Fruit fly (Drosophila melanogaster) whole organism: ENCODE measurements around the gene CG17929.

Source experiments
- CG8478 ChIP-seq: fragments of >200 bp; optimal IDR thresholded peaks from 2 replicates; lab custom pipeline; 2018; ENCODE audit warnings: inconsistent platforms
- Dll ChIP-seq: fragments of >200 bp; optimal IDR thresholded peaks from 2 replicates; lab custom pipeline; 2017
- EcR ChIP-seq, 2 experiments: fragments of >200 bp; optimal IDR thresholded peaks; 2 replicates each; lab custom pipeline; 2017; ENCODE audit warnings: missing biosample characterization in 2 of 2, missing genetic modification characterization in 2 of 2, missing genetic modification reagents in 2 of 2
- pan ChIP-seq: fragments of >200 bp; optimal IDR thresholded peaks from 2 replicates; lab custom pipeline; 2017
- psq ChIP-seq: fragments of >200 bp; optimal IDR thresholded peaks from 2 replicates; lab custom pipeline; 2017
- usp ChIP-seq: fragments of >200 bp; optimal IDR thresholded peaks from 2 replicates; lab custom pipeline; 2017; ENCODE audit warnings: missing biosample characterization, missing genetic modification characterization, mixed read lengths

Gene CG17929

dm6 chr3R:16356863-16357215 lies 31.5 kb downstream of the CG17929 start, which contains the start of gene CG10311:
CG10311 (minus strand) TSS chr3R:16357015.
- TF ChIP-seq CG8478 (lab: Kevin White, UChicago), result no peak
- TF ChIP-seq usp (GFP tag; lab: Kevin White, UChicago), result no peak
- no peak for TF ChIP-seq pan (lab: Kevin White, UChicago)
- TF ChIP-seq psq (lab: Kevin White, UChicago), result no peak
- no peak for TF ChIP-seq EcR (GFP tag; optimal IDR thresholded peaks at IDR 0.05; lab: Kevin White, UChicago)
- no peak for TF ChIP-seq Dll (lab: Kevin White, UChicago)

dm6 chr3R:16359098-16359497 lies 33.8 kb downstream of the CG17929 start, which contains the start of gene CG17931:
CG17931 (minus strand) TSS chr3R:16359466.
- TF ChIP-seq pan (lab: Kevin White, UChicago), result no peak
- no peak for TF ChIP-seq Dll (lab: Kevin White, UChicago)
- TF ChIP-seq usp (GFP tag; lab: Kevin White, UChicago), result no peak
- TF ChIP-seq CG8478 (lab: Kevin White, UChicago), result no peak
- TF ChIP-seq psq (lab: Kevin White, UChicago), result no peak
- no peak for TF ChIP-seq EcR (GFP tag; optimal IDR thresholded peaks at IDR 0.05; lab: Kevin White, UChicago)

dm6 chr3R:16360008-16360407 lies 34.7 kb downstream of the CG17929 start, which contains the start of gene CG42446:
CG42446 (minus strand) TSS chr3R:16360108.
- TF ChIP-seq usp (GFP tag; lab: Kevin White, UChicago) (no peak), pan (lab: Kevin White, UChicago) (no peak), Dll (lab: Kevin White, UChicago) (no peak), psq (lab: Kevin White, UChicago) (no peak), EcR (GFP tag; optimal IDR thresholded peaks at IDR 0.05; lab: Kevin White, UChicago) (no peak), CG8478 (lab: Kevin White, UChicago) (no peak)

dm6 chr3R:16368288-16368687 lies 43.0 kb downstream of the CG17929 start, which contains the start of gene js:
js (minus strand) TSS chr3R:16368306.
- TF ChIP-seq pan (lab: Kevin White, UChicago) (no peak), psq (lab: Kevin White, UChicago) (no peak), Dll (lab: Kevin White, UChicago) (no peak), CG8478 (lab: Kevin White, UChicago) (no peak), usp (GFP tag; lab: Kevin White, UChicago) (no peak), EcR (GFP tag; optimal IDR thresholded peaks at IDR 0.05; lab: Kevin White, UChicago) (no peak)

dm6 chr3R:16370433-16370832 lies 45.1 kb downstream of the CG17929 start, which contains the start of gene CG10317:
CG10317 (minus strand) TSS chr3R:16370533.
- TF ChIP-seq pan (lab: Kevin White, UChicago), result no peak
- TF ChIP-seq CG8478 (lab: Kevin White, UChicago), result no peak
- no peak for TF ChIP-seq usp (GFP tag; lab: Kevin White, UChicago)
- no peak for TF ChIP-seq EcR (GFP tag; optimal IDR thresholded peaks at IDR 0.05; lab: Kevin White, UChicago)
- TF ChIP-seq psq (lab: Kevin White, UChicago), result no peak
- TF ChIP-seq Dll (lab: Kevin White, UChicago), result no peak

- TF ChIP-seq pan (lab: Kevin White, UChicago), result no peak
Measured at dm6 chr3R:16374101-16374500, 48.8 kb downstream of the CG17929 start.
